Fruit fly (Drosophila melanogaster) Kc167 (cell line): Measurements from ENCODE around the gene CG33301.

Experiments used
- Myc ChIP-seq: fragments of >200 bp; optimal IDR thresholded peaks from 2 replicates; lab custom pipeline; 2017; ENCODE audit warnings: missing external identifiers
- Sin3A ChIP-seq: fragments of >200 bp; optimal IDR thresholded peaks from 2 replicates; lab custom pipeline; 2018; ENCODE audit warnings: missing external identifiers
- psq ChIP-seq: fragments of >200 bp; optimal IDR thresholded peaks from 2 replicates; lab custom pipeline; 2017; ENCODE audit warnings: missing external identifiers
- ttk ChIP-seq: sonication (Bioruptor generic); optimal IDR thresholded peaks from 2 replicates; lab custom pipeline; 2017; ENCODE audit warnings: missing external identifiers

DNA sequence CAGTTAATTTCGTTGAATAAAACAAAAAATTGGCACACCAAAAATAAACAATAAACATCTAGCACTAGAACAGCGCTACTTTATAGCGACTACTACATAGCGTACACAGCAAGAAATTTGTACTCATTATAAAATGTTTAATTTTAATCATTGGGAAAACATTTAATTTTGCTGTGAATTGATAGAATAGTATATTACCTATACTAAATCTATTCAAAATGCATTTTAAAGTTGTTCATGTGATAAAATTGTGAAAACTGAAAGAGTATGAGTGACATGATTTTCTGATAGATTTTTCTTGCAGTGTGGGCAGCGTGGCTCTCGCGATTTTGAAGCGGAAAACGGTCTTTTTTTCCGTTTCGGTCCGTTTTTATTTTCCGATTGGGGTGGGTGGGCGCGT, 11.9 kb downstream of the CG33301 start:
- TF ChIP-seq Sin3A (lab: Kevin White, UChicago) (no peak), psq (lab: Kevin White, UChicago) (no peak), Myc (lab: Kevin White, UChicago) (no peak), ttk (lab: Kevin White, UChicago) (no peak)
